2 fruit fly cellular contexts compared by ENCODE assay signal in genomic region chrX:7960988-7961387, dm6.
TF ChIP-seq lines count a peak whose summit lies in the region.

No protein-coding gene starts in this region.

- TF ChIP-seq CTCF in whole organism, embryonic (GFP tag; optimal IDR thresholded peaks at IDR 0.05; lab: Kevin White, UChicago), result no peak

TF ChIP-seq in whole organism, embryonic, 481 proteins besides CTCF, POLR2A, EP300 and RAD21:
- TF ChIP-seq CG10274 (GFP tag; optimal IDR thresholded peaks at IDR 0.05; lab: Kevin White, UChicago), result peak; percentile 55
- no peak for TF ChIP-seq Nf-YA (GFP tag; IDR thresholded peaks at IDR 0.05; lab: Robert Waterston, UW)
- TF ChIP-seq Nf-YC (tag; optimal IDR thresholded peaks at IDR 0.05; lab: Kevin White, UChicago), result peak; percentile 13
- peak; percentile 16 for TF ChIP-seq CG1832 (GFP tag; optimal IDR thresholded peaks at IDR 0.05; lab: Kevin White, UChicago)
- no peak for TF ChIP-seq CG17361 (GFP tag; IDR thresholded peaks at IDR 0.05; lab: Robert Waterston, UW)
- TF ChIP-seq CG10321 (GFP tag; IDR thresholded peaks at IDR 0.05; lab: Robert Waterston, UW), result peak; percentile 49; the same call in 1 of the 2 replicates
TF ChIP-seq in whole organism, embryonic: peak in this region for 4.

TF ChIP-seq in whole organism, prepupa, 60 proteins besides CTCF, POLR2A, EP300 and RAD21:
- TF ChIP-seq CG32006 (GFP tag; optimal IDR thresholded peaks at IDR 0.05; lab: Kevin White, UChicago) (no peak), svp (GFP tag; lab: Kevin White, UChicago) (peak; percentile 71)
TF ChIP-seq in whole organism, prepupa: peak in this region for 1.
